Fruit fly (Drosophila melanogaster): ENCODE results near the gene CenG1A.

CenG1A gene

DNA sequence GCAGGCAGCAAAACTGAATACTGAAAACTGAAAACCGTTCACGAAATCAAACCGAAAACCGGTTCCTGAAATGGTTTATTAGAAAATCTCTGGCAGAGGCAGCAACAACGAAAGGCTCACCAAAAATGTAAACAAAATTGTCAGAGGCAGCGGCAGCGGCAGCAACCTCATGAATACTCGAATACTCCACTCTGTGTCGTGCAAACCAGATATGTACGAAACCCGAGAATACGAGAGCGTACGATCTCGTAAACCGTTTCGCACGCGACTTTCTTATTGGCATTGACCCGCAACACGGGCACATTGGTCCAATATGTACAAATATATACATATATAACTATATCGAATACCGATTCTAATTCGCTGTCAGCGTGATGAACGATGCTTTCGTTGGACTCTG lies 2.2 kb downstream of the CenG1A start (continued):
- TF ChIP-seq CG6808 (GFP tag; optimal IDR thresholded peaks at IDR 0.05) (no peak), CG8632 (GFP tag; optimal IDR thresholded peaks at IDR 0.05) (no peak), CG15336 (GFP tag; IDR thresholded peaks at IDR 0.05) (no peak), svp (GFP tag) (peak; percentile 92), dsx (GFP tag; optimal IDR thresholded peaks at IDR 0.05; ENCODE audit: poor library complexity, severe bottlenecking) (no peak), CG7368 (GFP tag; optimal IDR thresholded peaks at IDR 0.05) (no peak), Eip78C (GFP tag) (peak; percentile 79), Hr38 (GFP tag; optimal IDR thresholded peaks at IDR 0.05) (no peak), CG1621 (tag; optimal IDR thresholded peaks at IDR 0.05) (no peak)

DNA sequence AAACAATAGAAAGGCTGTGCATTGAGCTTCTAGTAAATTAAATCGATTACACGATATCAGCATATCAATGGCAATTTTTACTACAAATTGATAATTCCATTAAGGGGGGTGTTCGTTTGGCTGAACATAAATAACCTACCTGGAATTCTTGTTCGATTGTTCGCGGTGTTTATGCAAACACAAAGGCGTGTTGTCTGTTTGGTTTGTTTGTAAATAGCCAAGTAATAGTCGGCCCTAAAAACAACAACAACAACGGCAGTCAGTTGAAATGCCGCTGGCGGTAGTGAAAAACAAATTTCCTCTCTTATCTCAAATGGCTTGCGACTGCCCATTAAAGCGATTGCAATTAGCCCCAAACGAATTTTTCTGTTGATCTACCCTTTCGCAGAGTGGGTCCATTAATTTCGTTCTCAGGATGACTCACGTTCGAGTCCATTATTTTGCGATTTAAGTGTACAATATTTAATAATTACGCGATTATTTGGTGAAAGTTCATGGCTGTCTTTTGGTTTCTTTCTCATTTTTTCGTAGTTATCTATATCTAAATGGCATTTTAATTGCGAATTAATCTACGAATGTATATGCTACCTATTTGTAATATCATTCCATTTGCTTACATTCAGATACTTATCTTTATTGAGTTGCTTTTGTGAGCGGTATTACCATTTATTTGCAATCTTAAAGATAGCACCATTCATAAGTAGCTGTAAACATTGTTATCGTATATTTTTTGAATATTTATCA lies 3.5 kb downstream of the CenG1A start:
- no peak for TF ChIP-seq fd59A (GFP tag; optimal IDR thresholded peaks at IDR 0.05)
- no peak for TF ChIP-seq ss (GFP tag; optimal IDR thresholded peaks at IDR 0.05)
- peak; percentile 42 for TF ChIP-seq fkh (GFP tag; optimal IDR thresholded peaks at IDR 0.05)
- no peak for TF ChIP-seq topi (GFP tag; optimal IDR thresholded peaks at IDR 0.05)
- no peak for TF ChIP-seq CG16779 (tag; optimal IDR thresholded peaks at IDR 0.05)
- no peak for TF ChIP-seq CG3919 (GFP tag; optimal IDR thresholded peaks at IDR 0.05)
- no peak for TF ChIP-seq CG6163 (GFP tag; IDR thresholded peaks at IDR 0.05)
- no peak for TF ChIP-seq CG1621 (tag; optimal IDR thresholded peaks at IDR 0.05)
- TF ChIP-seq svp (GFP tag) = no peak
- TF ChIP-seq eg (GFP tag; IDR thresholded peaks at IDR 0.05) = no peak
- no peak for TF ChIP-seq Eip75B (GFP tag; optimal IDR thresholded peaks at IDR 0.05)
- no peak for TF ChIP-seq CG8632 (GFP tag; optimal IDR thresholded peaks at IDR 0.05)
- TF ChIP-seq CG4318 (GFP tag; optimal IDR thresholded peaks at IDR 0.05) = no peak
- TF ChIP-seq CG3032 (tag; optimal IDR thresholded peaks at IDR 0.05) = no peak
- TF ChIP-seq salr (GFP tag; optimal IDR thresholded peaks at IDR 0.05) = no peak
- TF ChIP-seq CG15336 (GFP tag; IDR thresholded peaks at IDR 0.05) = 0 out of 2 replicates have a peak, but pooled peaks have one; percentile 18
- TF ChIP-seq vri (GFP tag; optimal IDR thresholded peaks at IDR 0.05) = peak; percentile 3
- peak; percentile 20 for TF ChIP-seq lz (GFP tag; optimal IDR thresholded peaks at IDR 0.05)
- no peak for TF ChIP-seq CG6808 (GFP tag; optimal IDR thresholded peaks at IDR 0.05)
- TF ChIP-seq CG11762 (GFP tag; optimal IDR thresholded peaks at IDR 0.05; ENCODE audit: insufficient read depth) = no peak
- TF ChIP-seq net (GFP tag; optimal IDR thresholded peaks at IDR 0.05) = no peak
- TF ChIP-seq CG8119 (GFP tag; IDR thresholded peaks at IDR 0.05) = no peak
- peak; percentile 7 for TF ChIP-seq Eip93F (GFP tag; optimal IDR thresholded peaks at IDR 0.05)
- TF ChIP-seq CG9139 (GFP tag; optimal IDR thresholded peaks at IDR 0.05) = no peak
- TF ChIP-seq CG11294 (GFP tag; IDR thresholded peaks at IDR 0.05) = no peak
- TF ChIP-seq Blimp-1 (GFP tag; optimal IDR thresholded peaks at IDR 0.05) = no peak
- no peak for TF ChIP-seq Sox14 (GFP tag; optimal IDR thresholded peaks at IDR 0.05)
- peak; percentile 30 for TF ChIP-seq Met (GFP tag; optimal IDR thresholded peaks at IDR 0.05)
- no peak for TF ChIP-seq cyc (GFP tag; optimal IDR thresholded peaks at IDR 0.05)
- no peak for TF ChIP-seq Smox (GFP tag; optimal IDR thresholded peaks at IDR 0.05)
- TF ChIP-seq dsx (GFP tag; optimal IDR thresholded peaks at IDR 0.05; ENCODE audit: poor library complexity, severe bottlenecking) = no peak
- no peak for TF ChIP-seq CG6276 (GFP tag; optimal IDR thresholded peaks at IDR 0.05)
- no peak for TF ChIP-seq CG10631 (GFP tag; optimal IDR thresholded peaks at IDR 0.05)
- peak; percentile 17 for TF ChIP-seq CG31627 (GFP tag; optimal IDR thresholded peaks at IDR 0.05)
- TF ChIP-seq Eip78C (GFP tag) = peak; percentile 68
- TF ChIP-seq dac (GFP tag; optimal IDR thresholded peaks at IDR 0.05) = no peak
- no peak for TF ChIP-seq CG7368 (GFP tag; optimal IDR thresholded peaks at IDR 0.05)
- no peak for TF ChIP-seq achi (GFP tag; optimal IDR thresholded peaks at IDR 0.05)
- peak; percentile 3 for TF ChIP-seq Hr39 (GFP tag; optimal IDR thresholded peaks at IDR 0.05)

Data from whole organism, prepupa.